Worm (Caenorhabditis elegans) whole organism, L1 larva: Measurements from ENCODE around the gene T25G12.3.

Experiments
- C04F5.9 ChIP-seq: sonication (generic microtip); optimal IDR thresholded peaks from 2 replicates; lab custom pipeline; 2016; ENCODE audit warnings: missing genetic modification characterization, missing compliant biosample characterization
- C16A3.4 ChIP-seq: fragments of 150-350 bp; optimal IDR thresholded peaks from 2 replicates; lab custom pipeline; 2014; ENCODE audit warnings: missing biosample characterization, missing genetic modification characterization
- Y116A8C.19 ChIP-seq: sonication (generic microtip); optimal IDR thresholded peaks from 2 replicates; lab custom pipeline; 2016; ENCODE audit warnings: missing compliant biosample characterization, missing genetic modification characterization, borderline replicate concordance
- aha-1 ChIP-seq: fragments of 150-350 bp; optimal IDR thresholded peaks from 2 replicates; lab custom pipeline; 2014; ENCODE audit warnings: missing biosample characterization, missing genetic modification characterization
- ama-1 ChIP-seq: fragments of 150-350 bp; optimal IDR thresholded peaks from 2 replicates; lab custom pipeline; 2014
- blmp-1 ChIP-seq: fragments of 150-350 bp; optimal IDR thresholded peaks from 2 replicates; lab custom pipeline; 2014; ENCODE audit warnings: missing biosample characterization, missing genetic modification characterization
- ceh-8 ChIP-seq: fragments of 200-800 bp; sonication (Bioruptor generic); optimal IDR thresholded peaks from 2 replicates; lab custom pipeline; 2018; ENCODE audit warnings: mild to moderate bottlenecking, missing genetic modification characterization, moderate library complexity, missing compliant biosample characterization
- ceh-82 ChIP-seq, 3 experiments: fragments of 150-350 bp in 1 of 3; sonication (generic microtip) in 2 of 3; optimal IDR thresholded peaks; 2 replicates each; lab custom pipeline; 2014 to 2017; ENCODE audit warnings: missing biosample characterization in 3 of 3, missing genetic modification characterization in 3 of 3
- ceh-88 ChIP-seq: fragments of 200-800 bp; sonication (Bioruptor generic); IDR thresholded peaks from 2 replicates; pipeline ENCODE4 v1.3.6; 2022; ENCODE audit warnings: missing genetic modification characterization, missing compliant biosample characterization
- ceh-90 ChIP-seq: sonication (generic microtip); optimal IDR thresholded peaks from 2 replicates; lab custom pipeline; 2016; ENCODE audit warnings: missing genetic modification characterization, missing compliant biosample characterization
- ces-1 ChIP-seq: fragments of 150-350 bp; optimal IDR thresholded peaks from 2 replicates; lab custom pipeline; 2014; ENCODE audit warnings: missing biosample characterization, missing genetic modification reagents, missing genetic modification characterization
- dsc-1 ChIP-seq: sonication (generic microtip); optimal IDR thresholded peaks from 2 replicates; lab custom pipeline; 2016; ENCODE audit warnings: mild to moderate bottlenecking, missing genetic modification characterization, missing compliant biosample characterization
- efl-1 ChIP-seq, 4 experiments: fragments of 150-350 bp; optimal IDR thresholded peaks in 3 of 4; peaks in 1 of 4; 1 replicate in 1 of 4; 2 replicates in 3 of 4; lab custom pipeline; 2014; ENCODE audit warnings: missing biosample characterization in 2 of 4, missing genetic modification characterization in 2 of 4, missing genetic modification reagents in 2 of 4
- egl-27 ChIP-seq, 2 experiments: fragments of 150-350 bp in 1 of 2; sonication (generic microtip); optimal IDR thresholded peaks; 3 replicates each; lab custom pipeline; 2017 to 2018; ENCODE audit warnings: missing biosample characterization in 2 of 2, missing genetic modification characterization in 2 of 2, missing genetic modification reagents in 2 of 2
- elt-3 ChIP-seq, 6 experiments: fragments of 150-350 bp in 1 of 6; sonication (generic microtip); optimal IDR thresholded peaks; 2 replicates each; lab custom pipeline; 2017 to 2018; ENCODE audit warnings: missing biosample characterization in 6 of 6, missing genetic modification characterization in 6 of 6, inconsistent platforms in 1 of 6
- fkh-10 ChIP-seq: sonication (generic microtip); optimal IDR thresholded peaks from 2 replicates; lab custom pipeline; 2017; ENCODE audit warnings: missing biosample characterization, missing genetic modification reagents, missing genetic modification characterization
- fkh-4 ChIP-seq: sonication (generic microtip); optimal IDR thresholded peaks from 2 replicates; lab custom pipeline; 2016; ENCODE audit warnings: missing compliant biosample characterization, missing genetic modification characterization, borderline replicate concordance
- fkh-8 ChIP-seq: sonication (generic microtip); optimal IDR thresholded peaks from 2 replicates; lab custom pipeline; 2016; ENCODE audit warnings: mild to moderate bottlenecking, missing genetic modification characterization, missing compliant biosample characterization
- fos-1 ChIP-seq: fragments of 150-350 bp; optimal IDR thresholded peaks from 2 replicates; lab custom pipeline; 2014; ENCODE audit warnings: missing biosample characterization, missing genetic modification characterization
- grh-1 ChIP-seq: fragments of 200-800 bp; sonication (Bioruptor generic); IDR thresholded peaks from 2 replicates; pipeline ENCODE4 v1.3.6; 2022; ENCODE audit warnings: missing genetic modification reagents, missing genetic modification characterization, missing compliant biosample characterization
- hpl-2 ChIP-seq: fragments of 150-350 bp; optimal IDR thresholded peaks from 2 replicates; lab custom pipeline; 2014; ENCODE audit warnings: missing biosample characterization, missing genetic modification reagents, missing genetic modification characterization
- irx-1 ChIP-seq: sonication (generic microtip); optimal IDR thresholded peaks from 2 replicates; lab custom pipeline; 2016; ENCODE audit warnings: missing genetic modification characterization, missing compliant biosample characterization
- isw-1 ChIP-seq: fragments of 200-800 bp; sonication (Bioruptor generic); IDR thresholded peaks from 2 replicates; pipeline ENCODE4 v1.3.6; 2022; ENCODE audit warnings: missing genetic modification characterization, missing compliant biosample characterization
- lin-14 ChIP-seq: fragments of 200-800 bp; sonication (Bioruptor generic); optimal IDR thresholded peaks from 2 replicates; lab custom pipeline; 2018; ENCODE audit warnings: mild to moderate bottlenecking, missing genetic modification characterization, moderate library complexity, missing compliant biosample characterization
- lin-15B ChIP-seq: fragments of 150-350 bp; sonication (generic microtip); optimal IDR thresholded peaks from 3 replicates; lab custom pipeline; 2014; ENCODE audit warnings: missing biosample characterization, missing genetic modification characterization
- lin-35 ChIP-seq, 2 experiments: fragments of 150-350 bp; optimal IDR thresholded peaks; 2 replicates each; lab custom pipeline; 2014; ENCODE audit warnings: missing biosample characterization in 2 of 2, missing genetic modification characterization in 2 of 2, missing genetic modification reagents in 2 of 2
- mep-1 ChIP-seq: fragments of 150-350 bp; optimal IDR thresholded peaks from 2 replicates; lab custom pipeline; 2014; ENCODE audit warnings: missing biosample characterization, missing genetic modification characterization
- nhr-11 ChIP-seq: fragments of 150-350 bp; optimal IDR thresholded peaks from 2 replicates; lab custom pipeline; 2014; ENCODE audit warnings: missing biosample characterization, missing genetic modification characterization
- nhr-19 ChIP-seq: fragments of 200-800 bp; sonication (Bioruptor generic); conservative IDR thresholded peaks from 2 replicates; pipeline ENCODE4 v1.3.6; 2022; ENCODE audit warnings: missing genetic modification characterization, missing compliant biosample characterization
- nhr-20 ChIP-seq: sonication (generic microtip); optimal IDR thresholded peaks from 2 replicates; lab custom pipeline; 2016; ENCODE audit warnings: mild to moderate bottlenecking, missing genetic modification characterization, missing compliant biosample characterization
- nhr-237 ChIP-seq: fragments of 150-350 bp; optimal IDR thresholded peaks from 2 replicates; lab custom pipeline; 2014; ENCODE audit warnings: missing biosample characterization, missing genetic modification characterization
- nhr-28 ChIP-seq: fragments of 150-350 bp; optimal IDR thresholded peaks from 2 replicates; lab custom pipeline; 2014; ENCODE audit warnings: missing biosample characterization, missing genetic modification characterization
- nhr-71 ChIP-seq: sonication (generic microtip); optimal IDR thresholded peaks from 2 replicates; lab custom pipeline; 2016; ENCODE audit warnings: mild to moderate bottlenecking, missing genetic modification characterization, moderate library complexity, missing compliant biosample characterization
- nhr-77 ChIP-seq: fragments of 150-350 bp; optimal IDR thresholded peaks from 2 replicates; lab custom pipeline; 2014; ENCODE audit warnings: missing biosample characterization, missing genetic modification characterization
- pqm-1 ChIP-seq: sonication (generic microtip); optimal IDR thresholded peaks from 3 replicates; lab custom pipeline; 2017; ENCODE audit warnings: missing biosample characterization, missing genetic modification characterization
- skn-1 ChIP-seq: fragments of 150-350 bp; optimal IDR thresholded peaks from 2 replicates; lab custom pipeline; 2014; ENCODE audit warnings: missing biosample characterization, missing genetic modification characterization
- snpc-4 ChIP-seq: fragments of 150-350 bp; optimal IDR thresholded peaks from 2 replicates; lab custom pipeline; 2014; ENCODE audit warnings: missing biosample characterization, missing genetic modification characterization
- sox-4 ChIP-seq: sonication (generic microtip); optimal IDR thresholded peaks from 2 replicates; lab custom pipeline; 2016; ENCODE audit warnings: missing genetic modification characterization, missing compliant biosample characterization
- tbx-2 ChIP-seq: sonication (generic microtip); optimal IDR thresholded peaks from 2 replicates; lab custom pipeline; 2016; ENCODE audit warnings: missing genetic modification characterization, missing compliant biosample characterization
- tlp-1 ChIP-seq: fragments of 150-350 bp; optimal IDR thresholded peaks from 2 replicates; lab custom pipeline; 2014; ENCODE audit warnings: missing biosample characterization, missing genetic modification characterization
- unc-130 ChIP-seq: fragments of 150-350 bp; optimal IDR thresholded peaks from 2 replicates; lab custom pipeline; 2017; ENCODE audit warnings: missing biosample characterization, missing genetic modification characterization, inconsistent platforms
- unc-30 ChIP-seq: sonication (generic microtip); optimal IDR thresholded peaks from 2 replicates; lab custom pipeline; 2017; ENCODE audit warnings: missing biosample characterization, missing genetic modification characterization
- unc-86 ChIP-seq: sonication (generic microtip); optimal IDR thresholded peaks from 2 replicates; lab custom pipeline; 2016; ENCODE audit warnings: missing genetic modification characterization, missing compliant biosample characterization
- unc-98 ChIP-seq: fragments of 200-800 bp; sonication (Bioruptor generic); IDR thresholded peaks from 2 replicates; pipeline ENCODE4 v1.3.6; 2022; ENCODE audit warnings: missing genetic modification characterization, missing compliant biosample characterization
- zip-4 ChIP-seq: fragments of 200-800 bp; sonication (Bioruptor generic); optimal IDR thresholded peaks from 2 replicates; lab custom pipeline; 2018; ENCODE audit warnings: mild to moderate bottlenecking, missing genetic modification characterization, moderate library complexity, missing compliant biosample characterization

The T25G12.3 gene

ce11 chrX:17209265-17209664 lies 22.2 kb upstream of the T25G12.3 start, which contains the start of gene T08G2.2:
Gene T08G2.2 (minus strand): TSS chrX:17209365.
- TF ChIP-seq ceh-82 (tag; optimal IDR thresholded peaks at IDR 0.05; lab: Kevin White, UChicago), result no peak
- no peak for TF ChIP-seq nhr-71 (tag; lab: Kevin White, UChicago)
- no peak for TF ChIP-seq isw-1
- no peak for TF ChIP-seq unc-98 (GFP tag; lab: Robert Waterston, UW)
- TF ChIP-seq, all 84 proteins: peak for 0

DNA sequence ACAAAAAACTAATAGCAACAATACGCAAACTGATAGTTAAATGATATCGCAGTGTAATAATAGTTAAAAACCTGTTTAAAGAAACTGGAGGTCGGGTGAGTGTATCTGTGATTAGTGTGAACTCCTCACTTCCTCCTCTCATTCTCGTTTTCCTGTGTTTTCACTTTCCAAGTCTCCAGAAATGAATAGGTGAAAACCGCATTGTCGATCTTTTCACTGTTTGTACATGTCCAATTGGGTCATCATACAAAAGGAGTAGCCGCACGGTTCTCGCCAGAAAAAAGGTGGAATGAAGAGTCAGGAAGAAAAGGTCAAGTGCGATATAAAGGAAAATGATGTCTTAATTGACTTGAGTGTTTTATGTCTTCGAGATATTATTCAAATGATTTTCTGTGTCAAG lies 19.9 kb upstream of the T25G12.3 start:
- no peak for TF ChIP-seq nhr-28
- TF ChIP-seq blmp-1 (tag; lab: Kevin White, UChicago), result peak; percentile 99

- no peak for TF ChIP-seq mep-1 (tag; lab: Kevin White, UChicago)
- TF ChIP-seq nhr-77 (tag; lab: Kevin White, UChicago), result no peak
- TF ChIP-seq grh-1 (GFP tag; lab: Robert Waterston, UW), result no peak
- no peak for TF ChIP-seq hpl-2 (GFP tag; lab: Kevin White, UChicago)
- TF ChIP-seq aha-1 (tag; lab: Kevin White, UChicago), result no peak
- no peak for TF ChIP-seq nhr-19
- no peak for TF ChIP-seq zip-4 (GFP tag; lab: Kevin White, UChicago)
- no peak for TF ChIP-seq tbx-2 (tag; lab: Kevin White, UChicago)
- TF ChIP-seq C04F5.9 (tag; lab: Kevin White, UChicago), result no peak
- TF ChIP-seq lin-15B, result no peak
- TF ChIP-seq pqm-1 (tag; lab: Kevin White, UChicago), result no peak
- TF ChIP-seq nhr-20 (tag; lab: Kevin White, UChicago), result no peak
- no peak for TF ChIP-seq nhr-11 (tag; lab: Kevin White, UChicago)
- no peak for TF ChIP-seq efl-1 (optimal IDR thresholded peaks at IDR 0.05; lab: Kevin White, UChicago)
- no peak for TF ChIP-seq efl-1 (GFP tag; optimal IDR thresholded peaks at IDR 0.05 in 1 of 2; lab: Kevin White, UChicago)
- TF ChIP-seq ama-1 (lab: Kevin White, UChicago), result no peak
Measured at ce11 chrX:17214803-17215202, 16.6 kb upstream of the T25G12.3 start, which contains the start of gene acdh-10. Gene acdh-10 (minus strand): TSS chrX:17214903.

ce11 chrX:17215753-17216152 lies 15.7 kb upstream of the T25G12.3 start:
- TF ChIP-seq efl-1 (optimal IDR thresholded peaks at IDR 0.05; lab: Kevin White, UChicago) (no peak), efl-1 (GFP tag; optimal IDR thresholded peaks at IDR 0.05 in 1 of 2; lab: Kevin White, UChicago) (peak in 1 of 2 experiments; percentile 19), fos-1 (tag; lab: Kevin White, UChicago) (no peak)

DNA sequence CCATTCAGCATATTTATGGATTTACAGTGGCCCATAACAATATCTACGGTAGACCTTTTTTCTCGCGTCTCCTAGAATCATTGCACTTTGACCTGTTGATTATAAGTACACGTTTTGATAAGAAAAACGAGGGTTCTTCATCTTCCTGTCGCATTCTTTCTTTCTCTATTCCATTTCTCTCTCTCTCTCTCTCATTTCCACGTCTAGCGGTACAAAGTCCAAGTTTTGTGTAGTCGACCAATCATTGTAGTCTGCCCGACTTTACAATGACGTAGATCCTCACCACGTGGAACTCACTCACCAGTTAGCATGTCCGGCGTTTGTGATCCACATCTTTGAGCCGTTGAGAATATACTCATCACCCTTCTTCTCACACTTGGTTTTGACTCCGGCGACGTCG lies 15.3 kb upstream of the T25G12.3 start:
- TF ChIP-seq ceh-82 (tag; optimal IDR thresholded peaks at IDR 0.05; lab: Kevin White, UChicago), result no peak
- TF ChIP-seq unc-30 (tag; lab: Kevin White, UChicago), result no peak
- no peak for TF ChIP-seq fkh-8
- TF ChIP-seq irx-1, result no peak
- TF ChIP-seq Y116A8C.19 (tag; lab: Kevin White, UChicago), result no peak
- TF ChIP-seq unc-130 (tag; lab: Kevin White, UChicago), result no peak
- peak in 5 of 6 experiments; percentile 33 to 74 (median 64) for TF ChIP-seq elt-3 (tag; optimal IDR thresholded peaks at IDR 0.05; lab: Kevin White, UChicago)
- peak; percentile 81 for TF ChIP-seq lin-14 (GFP tag; lab: Kevin White, UChicago)
- no peak for TF ChIP-seq nhr-77 (tag; lab: Kevin White, UChicago)
- no peak for TF ChIP-seq ama-1 (lab: Kevin White, UChicago)
- no peak for TF ChIP-seq ceh-90 (tag; lab: Kevin White, UChicago)
- no peak for TF ChIP-seq zip-4 (GFP tag; lab: Kevin White, UChicago)
- TF ChIP-seq egl-27 (tag; optimal IDR thresholded peaks at IDR 0.05; lab: Kevin White, UChicago), result no peak
- TF ChIP-seq snpc-4 (tag; lab: Kevin White, UChicago), result no peak
- TF ChIP-seq tlp-1, result no peak
- no peak for TF ChIP-seq dsc-1
- TF ChIP-seq aha-1 (tag; lab: Kevin White, UChicago), result no peak
- no peak for TF ChIP-seq ces-1 (GFP tag; lab: Kevin White, UChicago)
- TF ChIP-seq nhr-11 (tag; lab: Kevin White, UChicago), result peak; percentile 12
- TF ChIP-seq ceh-8 (GFP tag; lab: Kevin White, UChicago), result no peak
- peak; percentile 26 for TF ChIP-seq C16A3.4
- peak; percentile 79 for TF ChIP-seq nhr-71 (tag; lab: Kevin White, UChicago)
- no peak for TF ChIP-seq skn-1 (tag; lab: Kevin White, UChicago)
- no peak for TF ChIP-seq fkh-4 (tag; lab: Kevin White, UChicago)
- no peak for TF ChIP-seq fkh-10 (GFP tag; lab: Kevin White, UChicago)
- TF ChIP-seq sox-4 (tag; lab: Kevin White, UChicago), result no peak
- TF ChIP-seq ceh-88, result no peak
- TF ChIP-seq unc-86 (tag; lab: Kevin White, UChicago), result no peak
- TF ChIP-seq nhr-237 (tag; lab: Kevin White, UChicago), result no peak
- peak in 1 of 2 experiments; percentile 3 for TF ChIP-seq lin-35 (GFP tag; optimal IDR thresholded peaks at IDR 0.05; lab: Kevin White, UChicago)
